Fruit fly (Drosophila melanogaster): ENCODE results near the gene FoxK.
A peak's percentile ranks its signal among the peaks of the same experiment; 100 is the strongest.

FoxK gene

dm6 chr3L:11091943-11092609 lies 28.5 kb downstream of the FoxK start (continued):
- TF ChIP-seq nerfin-1 (tag; optimal IDR thresholded peaks at IDR 0.05): no peak
- no peak for TF ChIP-seq PHDP (tag; optimal IDR thresholded peaks at IDR 0.05)
- no peak for TF ChIP-seq BtbVII (GFP tag; optimal IDR thresholded peaks at IDR 0.05)
- TF ChIP-seq CG18011 (GFP tag; optimal IDR thresholded peaks at IDR 0.05): no peak
- TF ChIP-seq Doc2 (GFP tag; IDR thresholded peaks at IDR 0.05): no peak
- no peak for TF ChIP-seq dysf (GFP tag; IDR thresholded peaks at IDR 0.05)
- peak; percentile 30 for TF ChIP-seq lilli (GFP tag; optimal IDR thresholded peaks at IDR 0.05)
- TF ChIP-seq wor (GFP tag; IDR thresholded peaks at IDR 0.05): no peak
- TF ChIP-seq stc (GFP tag; IDR thresholded peaks at IDR 0.05): 0 out of 2 replicates have a peak, but pooled peaks have one; percentile 9
- peak; percentile 80 for TF ChIP-seq CG3847 (GFP tag; IDR thresholded peaks at IDR 0.05)
- TF ChIP-seq Antp (GFP tag; optimal IDR thresholded peaks at IDR 0.05): peak; percentile 63
- TF ChIP-seq CG3995 (GFP tag; optimal IDR thresholded peaks at IDR 0.05): peak; percentile 28
- no peak for TF ChIP-seq dmrt99B (tag; optimal IDR thresholded peaks at IDR 0.05)
- TF ChIP-seq sima (GFP tag; optimal IDR thresholded peaks at IDR 0.05): peak; percentile 25
- no peak for TF ChIP-seq CG17568 (GFP tag; optimal IDR thresholded peaks at IDR 0.05)
- peak; percentile 94 for TF ChIP-seq chinmo (GFP tag; IDR thresholded peaks at IDR 0.05; ENCODE audit: partially characterized antibody)
- TF ChIP-seq CG6813 (GFP tag; optimal IDR thresholded peaks at IDR 0.05): peak; percentile 27
- peak; percentile 62 for TF ChIP-seq oc (tag; optimal IDR thresholded peaks at IDR 0.05)
- peak; percentile 54 for TF ChIP-seq cwo (GFP tag; optimal IDR thresholded peaks at IDR 0.05)
- no peak for TF ChIP-seq CG10543 (GFP tag; optimal IDR thresholded peaks at IDR 0.05)
- no peak for TF ChIP-seq CG13296 (GFP tag; optimal IDR thresholded peaks at IDR 0.05)
- TF ChIP-seq Sry-β (GFP tag; optimal IDR thresholded peaks at IDR 0.05): no peak
- no peak for TF ChIP-seq CG6175 (GFP tag; IDR thresholded peaks at IDR 0.05)
- peak; percentile 2 for TF ChIP-seq CG11723 (GFP tag; optimal IDR thresholded peaks at IDR 0.05)
- TF ChIP-seq seq (GFP tag; IDR thresholded peaks at IDR 0.05): no peak
- no peak for TF ChIP-seq zf30C (GFP tag; optimal IDR thresholded peaks at IDR 0.05)
- no peak for TF ChIP-seq odd (GFP tag; optimal IDR thresholded peaks at IDR 0.05)
- TF ChIP-seq Mes4 (GFP tag; optimal IDR thresholded peaks at IDR 0.05): peak; percentile 57
- no peak for TF ChIP-seq CG43689 (GFP tag; IDR thresholded peaks at IDR 0.05)
- peak; percentile 67 for TF ChIP-seq CG1647 (GFP tag; optimal IDR thresholded peaks at IDR 0.05)
- TF ChIP-seq CG32767 (GFP tag; IDR thresholded peaks at IDR 0.05): no peak
- no peak for TF ChIP-seq fd64A (GFP tag; optimal IDR thresholded peaks at IDR 0.05)
- TF ChIP-seq CG8924 (tag; optimal IDR thresholded peaks at IDR 0.05): no peak
- TF ChIP-seq org-1 (GFP tag; optimal IDR thresholded peaks at IDR 0.05): no peak
- TF ChIP-seq CG8089 (GFP tag; optimal IDR thresholded peaks at IDR 0.05): peak; percentile 34
- peak; percentile 45 for TF ChIP-seq Mad (GFP tag; optimal IDR thresholded peaks at IDR 0.05)
- TF ChIP-seq emc (GFP tag; optimal IDR thresholded peaks at IDR 0.05): no peak
- peak; percentile 63 for TF ChIP-seq Ets97D (GFP tag; optimal IDR thresholded peaks at IDR 0.05)
- TF ChIP-seq CG7987 (GFP tag; optimal IDR thresholded peaks at IDR 0.05): no peak
- no peak for TF ChIP-seq CG13424 (tag; optimal IDR thresholded peaks at IDR 0.05)
- no peak for TF ChIP-seq CG12104 (GFP tag; optimal IDR thresholded peaks at IDR 0.05)
- peak; percentile 62 for TF ChIP-seq tin (GFP tag; optimal IDR thresholded peaks at IDR 0.05)
- TF ChIP-seq CG11247 (GFP tag; IDR thresholded peaks at IDR 0.05): peak; percentile 68
- peak; percentile 47 for TF ChIP-seq corto (GFP tag; optimal IDR thresholded peaks at IDR 0.05)
- peak; percentile 14 for TF ChIP-seq CG4854 (GFP tag; optimal IDR thresholded peaks at IDR 0.05)
- TF ChIP-seq CG11398 (GFP tag; optimal IDR thresholded peaks at IDR 0.05): no peak
- no peak for TF ChIP-seq CG10959 (GFP tag; IDR thresholded peaks at IDR 0.05)
- TF ChIP-seq CG7786 (GFP tag; optimal IDR thresholded peaks at IDR 0.05): peak; percentile 31
- TF ChIP-seq kay (GFP tag; optimal IDR thresholded peaks at IDR 0.05): peak; percentile 43
- TF ChIP-seq CG31441 (GFP tag; IDR thresholded peaks at IDR 0.05): no peak
- no peak for TF ChIP-seq bigmax (GFP tag; optimal IDR thresholded peaks at IDR 0.05)
